Worm (Caenorhabditis elegans) whole organism, dauer: ENCODE data around the gene bmy-1.

Source experiments
- unc-62 ChIP-seq: sonication (generic microtip); optimal IDR thresholded peaks from 2 replicates; lab custom pipeline; 2017; ENCODE audit warnings: missing biosample characterization, missing genetic modification reagents, missing genetic modification characterization

The bmy-1 gene

DNA sequence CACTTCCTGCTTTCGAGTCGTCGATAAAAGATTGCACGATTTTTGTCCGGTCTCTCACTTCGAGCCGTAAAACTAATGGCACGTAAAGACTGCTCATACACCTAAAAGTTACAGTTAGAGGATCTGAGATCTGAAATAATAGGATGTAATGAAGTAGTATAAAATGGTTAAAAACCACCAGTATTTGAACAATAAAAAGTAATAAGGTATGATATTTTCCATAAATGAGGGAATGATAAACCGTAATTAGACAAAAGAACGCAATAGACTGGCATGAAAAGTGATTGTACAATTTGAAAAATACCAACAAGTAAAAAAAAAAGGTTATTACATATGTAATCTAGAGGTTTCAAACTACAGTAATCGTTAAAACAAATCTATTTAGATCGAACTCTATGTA, 34.6 kb downstream of the bmy-1 start, which contains the start of gene brap-2:
Gene brap-2, minus strand, starts transcription at position 101 of the 400 bp plus-strand sequence.
- no peak for TF ChIP-seq unc-62 (GFP tag; lab: Kevin White, UChicago)

DNA sequence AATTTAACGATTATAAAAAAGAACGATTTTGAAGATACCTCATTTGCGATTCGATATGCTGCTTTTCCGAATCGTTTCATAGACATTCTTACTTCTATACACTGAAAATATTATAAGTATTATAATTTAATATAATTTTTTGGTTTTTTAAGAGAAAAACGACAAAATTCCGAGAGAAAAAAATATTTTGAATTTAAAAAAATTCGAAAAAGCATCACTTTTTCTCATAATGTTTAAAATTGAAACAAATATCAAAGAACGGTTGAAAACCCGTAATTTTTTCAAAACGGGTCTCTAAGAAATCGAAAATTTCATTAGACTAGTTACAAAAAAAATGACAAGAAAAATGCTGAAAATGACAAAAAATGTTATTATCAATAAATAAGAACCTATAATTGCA, 37.1 kb downstream of the bmy-1 start, which contains the start of gene pink-1:
Gene pink-1, minus strand, starts transcription at position 101 of the 400 bp plus-strand sequence.
- TF ChIP-seq unc-62 (GFP tag; lab: Kevin White, UChicago) = no peak

DNA sequence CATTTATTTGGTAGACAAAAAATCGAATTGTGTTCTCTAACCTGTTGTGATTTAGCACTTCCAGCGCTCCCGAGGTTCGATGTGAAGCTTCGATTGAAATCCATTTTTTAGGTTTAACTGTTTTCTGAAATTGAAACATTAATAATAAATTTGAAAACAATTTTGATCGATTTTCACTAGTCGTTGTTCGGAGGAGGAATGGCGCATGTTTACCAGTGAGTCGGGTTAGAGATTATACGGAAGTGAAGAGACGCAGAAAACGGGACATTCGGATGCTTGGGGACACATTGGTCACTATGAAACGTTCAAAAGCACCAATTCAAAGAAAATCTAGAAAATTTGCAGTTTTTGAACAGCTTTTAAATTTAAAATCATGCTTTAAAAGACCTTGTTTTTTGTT, 40.3 kb downstream of the bmy-1 start, which contains the start of gene fbxl-3:
Gene fbxl-3, minus strand, starts transcription at position 124 of the 400 bp plus-strand sequence.
- TF ChIP-seq unc-62 (GFP tag; lab: Kevin White, UChicago) = no peak

DNA sequence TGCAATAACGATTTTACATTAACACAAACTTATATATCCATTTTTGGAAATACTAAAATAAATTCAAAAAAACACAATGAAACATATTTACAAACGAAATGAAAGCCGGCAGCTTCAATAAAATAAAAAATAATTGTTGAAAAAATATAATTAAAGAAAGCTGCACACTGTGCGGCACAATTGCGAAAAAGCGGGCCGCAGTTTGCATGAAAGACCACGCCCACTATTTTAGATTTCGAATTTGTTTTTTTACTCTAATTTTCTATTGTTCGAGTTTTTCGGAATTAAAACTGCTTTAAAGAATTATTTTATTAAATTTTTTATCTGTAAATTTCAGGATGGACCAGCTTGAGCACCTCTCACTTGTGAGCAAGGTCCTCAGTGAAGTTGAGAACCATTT, 40.7 kb downstream of the bmy-1 start, which contains the start of gene mog-5:
Gene mog-5, plus strand, starts transcription at position 338 of the 400 bp plus-strand sequence.
- no peak for TF ChIP-seq unc-62 (GFP tag; lab: Kevin White, UChicago)

DNA sequence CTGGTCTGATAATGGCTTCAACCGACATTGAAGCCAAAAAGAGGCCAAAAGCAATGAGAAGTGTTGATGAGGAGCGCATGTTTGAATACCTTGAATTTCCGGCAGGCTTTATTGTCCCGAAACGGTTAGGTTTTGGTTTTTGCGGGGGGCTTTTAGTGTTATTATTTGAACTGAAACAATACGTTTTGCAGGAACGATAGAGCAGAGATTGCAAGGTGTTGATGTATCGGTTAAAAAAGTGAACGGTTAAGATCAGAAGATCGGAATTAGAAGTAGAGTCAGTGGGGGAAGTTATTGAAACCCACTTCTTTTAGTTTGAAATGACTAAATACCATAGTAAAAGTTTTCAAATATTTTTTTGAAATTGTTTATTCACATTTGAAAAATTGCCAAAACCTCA, 49.1 kb downstream of the bmy-1 start, which contains the start of gene clec-141:
Gene clec-141, minus strand, starts transcription at position 101 of the 400 bp plus-strand sequence.
- no peak for TF ChIP-seq unc-62 (GFP tag; lab: Kevin White, UChicago)

DNA sequence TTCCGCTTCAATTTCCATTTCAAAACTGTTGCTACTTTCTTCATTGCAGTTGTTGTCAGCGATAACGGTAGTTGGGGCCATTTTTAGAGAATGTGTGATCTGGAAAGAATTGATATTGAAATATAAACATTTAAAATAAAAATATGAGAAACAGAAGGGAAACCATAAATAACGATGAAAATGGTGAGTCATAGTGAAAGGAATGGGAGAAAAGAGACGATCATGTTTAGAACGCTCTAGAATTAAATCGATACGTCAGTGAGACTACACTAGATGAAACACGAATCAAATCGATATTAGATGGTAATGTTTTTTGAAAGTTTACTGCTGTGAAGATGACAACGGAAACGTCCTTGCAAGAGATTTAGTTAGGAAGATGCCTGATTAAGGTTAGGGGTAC, 50.4 kb downstream of the bmy-1 start, which contains the start of the genes EEED8.12 and EEED8.4:
Gene EEED8.12, minus strand, starts transcription at position 101 of the 400 bp plus-strand sequence.
Gene EEED8.4, plus strand, starts transcription at position 396 of the 400 bp plus-strand sequence.
- TF ChIP-seq unc-62 (GFP tag; lab: Kevin White, UChicago) = no peak
